Worm (Caenorhabditis elegans) whole organism, dauer: Measurements from ENCODE around the gene mua-6.
"Not testable (repeated sequence)": the region's sequence is repeated elsewhere in the genome, so short reads cannot be mapped to it uniquely, and the experiment has no call there.

Experiments used
- unc-62 ChIP-seq: sonication (generic microtip); optimal IDR thresholded peaks from 2 replicates; lab custom pipeline; 2017; ENCODE audit warnings: missing biosample characterization, missing genetic modification reagents, missing genetic modification characterization

Gene mua-6

DNA sequence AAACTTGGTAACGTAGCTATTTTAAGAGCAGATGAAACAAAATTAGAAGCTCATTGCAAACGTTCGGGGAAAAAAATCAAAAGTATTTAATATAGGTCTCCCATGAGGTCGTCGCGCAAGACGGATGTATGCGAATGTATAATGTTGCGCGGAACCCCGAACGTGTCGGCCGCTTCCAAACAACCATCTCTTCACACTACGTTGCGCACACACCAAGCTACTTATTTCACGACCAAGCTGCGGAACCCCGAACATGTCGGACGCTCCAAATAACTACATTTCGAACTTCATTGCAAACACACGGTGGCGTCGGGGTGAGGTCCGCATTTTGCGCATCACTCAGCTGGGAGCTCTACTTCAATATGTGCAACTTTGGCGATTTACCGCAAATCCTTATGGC lies 7.0 kb downstream of the mua-6 start:
- no peak for TF ChIP-seq unc-62 (GFP tag; lab: Kevin White, UChicago)

DNA sequence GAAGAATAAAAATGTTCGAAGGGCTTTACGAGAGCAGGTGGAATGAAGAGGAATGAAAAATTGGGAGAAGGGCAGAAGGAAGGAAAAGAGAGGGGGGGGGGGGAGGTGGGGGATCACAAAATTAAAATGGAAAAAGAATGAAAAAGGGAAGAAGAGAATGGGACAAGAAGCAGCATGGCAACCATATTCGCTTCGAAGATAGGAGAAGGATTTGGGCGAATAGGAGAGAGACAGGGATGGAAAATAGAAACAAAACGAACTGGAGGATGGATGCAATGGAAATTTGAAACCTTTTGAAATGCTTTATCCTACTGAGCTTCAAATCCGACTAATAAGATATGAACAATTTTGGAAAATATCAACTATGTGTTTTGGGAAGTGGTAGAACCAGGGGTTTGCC lies 14.8 kb downstream of the mua-6 start, which contains the start of gene W10G6.6:
W10G6.6 (minus strand) TSS at position 101 of the 400 bp plus-strand sequence.
- no peak for TF ChIP-seq unc-62 (GFP tag; lab: Kevin White, UChicago)

DNA sequence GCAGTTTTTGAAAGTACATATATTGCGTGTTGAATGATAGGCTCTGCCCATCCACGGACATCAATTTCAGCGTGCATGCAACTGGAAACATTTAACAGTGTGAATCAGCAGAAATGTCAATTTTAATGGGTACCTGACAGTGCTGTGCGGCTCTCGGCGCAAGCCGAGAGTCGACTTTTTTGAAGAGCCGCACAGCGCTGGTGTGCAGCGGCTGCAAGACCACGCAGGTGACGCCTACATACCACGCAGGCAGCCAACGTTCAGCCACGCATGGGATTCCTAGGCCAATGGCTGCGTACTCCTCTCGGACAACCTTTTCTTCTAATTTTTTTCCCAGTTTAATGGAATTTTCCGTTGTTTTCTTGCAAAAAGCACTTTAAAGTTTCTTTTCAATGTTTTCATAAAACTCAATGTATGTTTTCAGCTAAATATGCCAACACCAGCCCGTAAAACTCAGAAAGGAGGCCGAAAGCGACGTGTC lies 20.7 kb downstream of the mua-6 start, which contains the start of gene W10G6.1:
W10G6.1 (plus strand) TSS at position 431 of the 481 bp plus-strand sequence.
- TF ChIP-seq unc-62 (GFP tag; lab: Kevin White, UChicago) = no peak

DNA sequence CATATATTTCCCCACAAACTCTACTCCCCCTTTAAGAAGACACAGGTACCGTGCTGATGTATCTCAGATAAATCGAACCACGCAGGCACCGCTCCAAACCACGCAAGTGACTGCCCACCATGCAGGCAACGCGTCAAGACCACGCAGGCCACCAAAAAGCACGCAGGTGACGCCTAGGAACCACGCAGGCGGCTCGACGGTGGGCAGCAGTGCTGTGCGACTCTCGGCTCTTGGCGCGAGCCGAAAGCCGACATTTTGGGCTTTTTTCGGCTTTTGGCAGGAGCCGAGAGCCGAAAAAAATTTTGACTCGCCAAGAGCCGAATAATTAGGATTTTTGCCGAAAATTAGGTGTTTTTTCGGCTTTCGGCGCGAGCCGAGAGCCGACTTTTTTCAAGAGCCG lies 22.4 kb downstream of the mua-6 start:
- TF ChIP-seq unc-62 (GFP tag; lab: Kevin White, UChicago) = no peak

DNA sequence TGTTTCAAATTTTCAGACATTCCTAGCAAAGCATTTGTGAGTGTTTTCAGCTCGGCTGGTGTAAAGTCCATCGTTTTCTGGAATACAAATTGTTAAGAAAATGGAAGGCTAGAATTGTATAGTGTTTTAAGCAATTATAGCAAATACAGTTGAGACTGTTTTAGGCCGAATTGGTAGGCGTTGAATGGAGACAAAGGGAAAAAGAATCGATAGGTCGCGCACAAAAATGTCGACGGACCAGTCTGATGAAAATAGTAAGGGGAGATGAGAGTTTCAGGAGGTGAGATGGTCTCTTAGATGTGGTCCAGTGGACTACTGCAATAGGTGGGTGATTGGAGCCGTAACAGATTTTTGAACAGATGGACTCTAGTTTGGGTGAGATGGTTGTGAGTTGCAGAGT lies 24.9 kb downstream of the mua-6 start:
- no peak for TF ChIP-seq unc-62 (GFP tag; lab: Kevin White, UChicago)

DNA sequence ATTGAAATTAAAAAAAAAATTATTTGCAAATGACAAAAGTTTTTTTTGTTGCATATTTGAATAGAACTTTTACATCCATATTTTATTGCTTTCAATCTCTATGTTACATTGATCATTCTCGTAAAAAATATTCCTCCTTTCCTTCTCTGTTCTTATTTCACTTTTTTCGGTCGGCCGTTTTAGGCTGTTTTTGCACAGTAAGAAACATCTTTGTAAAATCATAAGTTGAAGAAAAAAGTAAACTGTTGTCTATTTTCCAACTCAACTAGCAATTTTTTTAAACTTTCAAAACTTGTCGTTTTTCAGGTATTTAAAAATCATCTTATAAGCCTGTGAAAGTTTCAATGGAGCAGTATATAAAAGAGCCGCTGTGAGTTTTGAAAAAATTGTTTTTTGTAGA lies 36.9 kb downstream of the mua-6 start, which contains the start of gene F23A7.5:
F23A7.5 (plus strand) TSS at position 301 of the 400 bp plus-strand sequence.
- no peak for TF ChIP-seq unc-62 (GFP tag; lab: Kevin White, UChicago)

DNA sequence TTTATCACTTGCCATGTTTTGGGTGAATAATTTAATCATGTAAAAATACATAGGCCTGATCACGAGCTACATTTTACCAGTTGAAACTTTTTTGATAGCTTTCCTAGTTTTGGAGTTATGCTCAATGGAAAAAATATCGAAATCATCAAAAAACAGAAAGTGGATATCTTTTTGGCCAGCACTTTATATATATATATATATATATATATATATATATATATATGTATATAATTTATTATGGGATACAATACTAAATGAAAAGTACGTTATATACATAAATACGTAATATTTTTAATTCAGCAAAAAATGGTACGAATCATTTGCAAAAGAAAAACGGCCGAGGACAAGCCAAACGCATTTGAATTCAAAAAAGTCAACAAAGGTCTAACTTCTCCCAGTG lies 45.8 kb downstream of the mua-6 start, which contains the start of gene F23A7.3:
F23A7.3 (plus strand) TSS at position 301 of the 400 bp plus-strand sequence.
- not testable (repeated sequence) for TF ChIP-seq unc-62 (GFP tag; lab: Kevin White, UChicago)

DNA sequence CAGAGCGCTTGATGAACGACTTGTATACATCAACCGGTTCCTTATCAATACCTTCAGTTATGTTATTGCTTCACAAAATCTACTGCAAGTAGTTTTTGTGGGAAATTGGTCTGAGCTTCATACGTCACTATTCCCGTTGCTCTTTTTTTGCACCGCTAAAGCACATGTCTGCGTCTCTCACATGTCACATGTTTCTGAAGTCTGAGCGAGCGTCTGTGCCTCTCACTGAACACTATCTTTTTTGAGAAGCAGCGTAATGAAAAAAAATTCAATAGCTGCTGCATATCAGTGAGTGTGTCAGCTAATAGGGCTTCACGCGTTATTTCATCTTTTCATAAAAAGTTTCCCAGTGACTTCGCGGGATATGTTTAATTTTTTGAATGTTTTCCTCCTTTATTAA lies 47.2 kb downstream of the mua-6 start:
- TF ChIP-seq unc-62 (GFP tag; lab: Kevin White, UChicago) = no peak

DNA sequence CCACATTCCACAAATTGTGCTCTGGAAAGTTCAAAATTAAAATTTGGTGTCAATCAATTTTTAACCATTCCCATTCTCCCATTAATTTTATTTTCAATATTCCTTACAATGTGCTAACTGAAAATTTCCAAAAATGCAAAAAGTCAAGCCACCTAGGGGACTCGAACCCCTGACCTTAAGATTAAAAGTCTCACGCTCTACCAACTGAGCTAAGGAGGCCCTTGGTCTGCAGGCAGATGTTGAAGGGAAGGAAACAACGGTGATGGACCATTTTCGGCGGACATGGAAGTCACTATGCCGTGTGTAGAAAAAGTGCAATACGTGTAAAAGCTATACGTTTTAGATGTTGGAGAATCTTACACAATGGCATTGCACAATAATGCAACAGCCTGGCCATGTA lies 47.7 kb downstream of the mua-6 start:
- no peak for TF ChIP-seq unc-62 (GFP tag; lab: Kevin White, UChicago)

DNA sequence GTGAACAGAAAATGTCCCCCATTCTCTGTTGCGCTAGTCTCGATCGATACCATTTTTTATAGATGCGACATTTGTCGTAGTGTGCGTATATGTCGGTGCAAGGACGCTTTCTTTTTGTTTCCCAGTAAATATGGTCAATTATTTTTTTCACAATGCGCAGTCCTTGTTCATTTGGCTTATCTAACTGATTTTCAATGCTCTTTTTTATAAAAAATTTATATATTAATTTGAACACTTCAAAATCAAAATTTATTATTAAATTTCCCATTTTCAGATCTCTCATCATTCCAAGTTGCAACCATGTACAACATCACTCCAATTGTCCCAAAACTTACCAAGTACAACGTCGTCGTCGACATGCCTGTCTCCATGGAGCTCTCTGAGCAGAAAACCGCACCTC lies 48.4 kb downstream of the mua-6 start, which contains the start of gene F23A7.1:
F23A7.1 (plus strand) TSS at position 301 of the 400 bp plus-strand sequence.
- TF ChIP-seq unc-62 (GFP tag; lab: Kevin White, UChicago) = no peak

DNA sequence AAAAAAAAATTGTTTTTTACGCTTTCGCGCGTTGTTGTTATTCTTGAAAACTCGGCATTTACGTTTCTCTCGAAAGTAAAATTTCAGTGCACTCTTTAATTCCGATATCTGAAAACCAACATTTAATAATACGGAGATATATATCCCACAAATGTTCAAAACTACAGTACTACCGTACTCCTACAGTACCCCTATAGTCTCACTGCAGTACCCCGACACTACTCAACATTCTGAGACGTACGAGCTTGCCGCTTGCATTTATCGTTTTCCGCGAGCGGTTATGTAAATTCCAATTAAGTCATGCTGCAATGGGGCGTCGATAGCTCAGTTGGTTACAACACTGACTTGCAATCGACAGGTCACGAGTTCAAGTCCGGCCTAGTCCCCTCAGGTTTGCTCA lies 52.4 kb downstream of the mua-6 start, which contains the start of gene F23A7.8:
F23A7.8 (plus strand) TSS at position 301 of the 400 bp plus-strand sequence.
- not testable (repeated sequence) for TF ChIP-seq unc-62 (GFP tag; lab: Kevin White, UChicago)

DNA sequence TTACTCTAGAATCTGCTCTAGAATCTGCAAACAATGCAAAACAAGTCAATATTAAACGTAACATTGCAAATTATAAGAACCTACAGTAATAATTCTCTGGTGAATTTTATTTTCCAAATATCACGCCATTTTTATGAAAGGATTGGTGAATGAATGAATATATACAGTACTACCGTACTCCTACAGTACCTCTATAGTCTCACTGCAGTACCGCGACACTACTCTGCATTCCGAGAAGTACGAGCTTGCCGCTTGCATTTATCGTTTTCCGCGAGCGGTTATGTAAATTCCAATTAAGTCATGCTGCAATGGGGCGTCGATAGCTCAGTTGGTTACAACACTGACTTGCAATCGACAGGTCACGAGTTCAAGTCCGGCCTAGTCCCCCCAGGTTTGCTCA lies 53.2 kb downstream of the mua-6 start, which contains the start of gene F23A7.4:
F23A7.4 (plus strand) TSS at position 301 of the 400 bp plus-strand sequence.
- not testable (repeated sequence) for TF ChIP-seq unc-62 (GFP tag; lab: Kevin White, UChicago)
